Worm (Caenorhabditis elegans): ENCODE measurements around the gene R05G9.5.

The R05G9.5 gene

ce11 chrII:6469340-6469739, 30.7 kb downstream of the R05G9.5 start:
- TF ChIP-seq ztf-11 (tag; optimal IDR thresholded peaks at IDR 0.05) (no peak), fos-1 (tag; optimal IDR thresholded peaks at IDR 0.05) (peak; percentile 56), zag-1 (tag; optimal IDR thresholded peaks at IDR 0.05) (no peak), ama-1 (optimal IDR thresholded peaks at IDR 0.05) (no peak), blmp-1 (tag; optimal IDR thresholded peaks at IDR 0.05; ENCODE audit: insufficient read depth) (no peak), elt-3 (tag; optimal IDR thresholded peaks at IDR 0.05) (no peak), sma-9 (GFP tag; optimal IDR thresholded peaks at IDR 0.05) (no peak), sma-9 (tag; optimal IDR thresholded peaks at IDR 0.05) (no peak), lin-13 (GFP tag; optimal IDR thresholded peaks at IDR 0.05) (no peak)

- TF ChIP-seq sma-3 (GFP tag; optimal IDR thresholded peaks at IDR 0.05), result no peak
- TF ChIP-seq unc-39 (tag; optimal IDR thresholded peaks at IDR 0.05), result no peak
- TF ChIP-seq lin-39 (tag; optimal IDR thresholded peaks at IDR 0.05), result no peak
- TF ChIP-seq nhr-129 (tag; optimal IDR thresholded peaks at IDR 0.05), result no peak
- TF ChIP-seq mab-5 (tag; optimal IDR thresholded peaks at IDR 0.05), result no peak
- TF ChIP-seq ZK546.5 (tag; optimal IDR thresholded peaks at IDR 0.05), result no peak
- TF ChIP-seq nhr-77 (tag; optimal IDR thresholded peaks at IDR 0.05), result no peak
- TF ChIP-seq unc-62 (GFP tag; optimal IDR thresholded peaks at IDR 0.05), result no peak
These were observed 45.4 kb downstream of the R05G9.5 start, which contains the start of gene aptf-1 for ce11 chrII:6454671-6455070. Gene aptf-1 (plus strand): TSS chrII:6454971.

- TF ChIP-seq lin-39 (tag; optimal IDR thresholded peaks at IDR 0.05) (no peak), snpc-4 (tag; optimal IDR thresholded peaks at IDR 0.05) (peak; percentile 14), unc-62 (GFP tag; optimal IDR thresholded peaks at IDR 0.05) (no peak), egl-27 (tag; optimal IDR thresholded peaks at IDR 0.05) (no peak), lin-13 (GFP tag; optimal IDR thresholded peaks at IDR 0.05) (peak; percentile 55), sma-9 (GFP tag; optimal IDR thresholded peaks at IDR 0.05) (peak; percentile 33), sma-9 (tag; optimal IDR thresholded peaks at IDR 0.05) (no peak), lin-11 (tag; optimal IDR thresholded peaks at IDR 0.05) (peak; percentile 9), nhr-77 (tag; optimal IDR thresholded peaks at IDR 0.05) (no peak), zag-1 (tag; optimal IDR thresholded peaks at IDR 0.05) (no peak), alr-1 (tag; optimal IDR thresholded peaks at IDR 0.05) (no peak), nhr-25 (tag; optimal IDR thresholded peaks at IDR 0.05) (no peak), nhr-21 (tag; optimal IDR thresholded peaks at IDR 0.05) (peak; percentile 2), F13H6.1 (tag; optimal IDR thresholded peaks at IDR 0.05) (peak; percentile 30), nhr-129 (tag; optimal IDR thresholded peaks at IDR 0.05) (peak; percentile 79), nhr-23 (tag; optimal IDR thresholded peaks at IDR 0.05) (no peak), C34F6.9 (tag; optimal IDR thresholded peaks at IDR 0.05) (peak; percentile 78), unc-55 (GFP tag; optimal IDR thresholded peaks at IDR 0.05) (peak; percentile 74), fos-1 (tag; optimal IDR thresholded peaks at IDR 0.05) (peak; percentile 8), Y55F3AM.14 (GFP tag; optimal IDR thresholded peaks at IDR 0.05) (no peak), ceh-82 (tag; optimal IDR thresholded peaks at IDR 0.05) (no peak), peb-1 (tag; optimal IDR thresholded peaks at IDR 0.05) (no peak), ZK546.5 (tag; optimal IDR thresholded peaks at IDR 0.05) (no peak), crh-2 (tag; optimal IDR thresholded peaks at IDR 0.05) (peak; percentile 44), unc-39 (tag; optimal IDR thresholded peaks at IDR 0.05) (no peak), mab-5 (tag; optimal IDR thresholded peaks at IDR 0.05) (peak; percentile 31), lsy-2 (tag; optimal IDR thresholded peaks at IDR 0.05) (peak in 1 of 2 experiments; percentile 76)
These were observed 46.7 kb downstream of the R05G9.5 start, which contains the start of gene atg-16.2 for ce11 chrII:6453341-6453806. Gene atg-16.2 (minus strand): TSS chrII:6453391.

- TF ChIP-seq blmp-1 (tag; optimal IDR thresholded peaks at IDR 0.05; ENCODE audit: insufficient read depth) (peak; percentile 24), fos-1 (tag; optimal IDR thresholded peaks at IDR 0.05) (peak; percentile 62), sma-9 (GFP tag; optimal IDR thresholded peaks at IDR 0.05) (no peak), sma-9 (tag; optimal IDR thresholded peaks at IDR 0.05) (no peak), F13H6.1 (tag; optimal IDR thresholded peaks at IDR 0.05) (no peak), ztf-1 (GFP tag; conservative IDR thresholded peaks at IDR 0.05) (no peak), nhr-6 (tag; optimal IDR thresholded peaks at IDR 0.05) (no peak)
These were observed 50.4 kb downstream of the R05G9.5 start, which contains the start of gene nhr-22 for ce11 chrII:6449656-6450055. Gene nhr-22 (minus strand): TSS chrII:6449792.
